Fruit fly (Drosophila melanogaster): Measurements from ENCODE around the gene pho.

- TF ChIP-seq Dbx (GFP tag; IDR thresholded peaks at IDR 0.05) (no peak), lbe (GFP tag; optimal IDR thresholded peaks at IDR 0.05) (no peak), ham (GFP tag; IDR thresholded peaks at IDR 0.05) (no peak), CG8281 (tag; optimal IDR thresholded peaks at IDR 0.05) (no peak), CG11456 (GFP tag; IDR thresholded peaks at IDR 0.05) (no peak)
These were observed 15.3 kb upstream of the pho start, which contains the start of gene PIP4K for dm6 chr4:1196653-1197161.

Measured in whole organism, embryonic.